Worm (Caenorhabditis elegans) whole organism, L3 larva: ENCODE data around the gene mkk-4.

Source experiments
- aly-2 ChIP-seq: fragments of 150-350 bp; optimal IDR thresholded peaks from 2 replicates; lab custom pipeline; 2014; ENCODE audit warnings: missing biosample characterization, missing genetic modification characterization
- egl-27 ChIP-seq: sonication (generic microtip); optimal IDR thresholded peaks from 4 replicates; lab custom pipeline; 2017; ENCODE audit warnings: missing biosample characterization, missing genetic modification reagents, missing genetic modification characterization
- elt-3 ChIP-seq, 3 experiments: fragments of 150-350 bp in 1 of 3; sonication (generic microtip) in 2 of 3; optimal IDR thresholded peaks; 2 replicates in 2 of 3; 4 replicates in 1 of 3; lab custom pipeline; 2014 to 2017; ENCODE audit warnings: missing biosample characterization in 3 of 3, missing genetic modification characterization in 3 of 3
- fkh-2 ChIP-seq: fragments of 150-350 bp; optimal IDR thresholded peaks from 2 replicates; lab custom pipeline; 2014; ENCODE audit warnings: missing biosample characterization, missing genetic modification reagents, missing genetic modification characterization
- nhr-11 ChIP-seq: fragments of 150-350 bp; optimal IDR thresholded peaks from 2 replicates; lab custom pipeline; 2014; ENCODE audit warnings: missing biosample characterization, missing genetic modification characterization
- nhr-43 ChIP-seq: sonication (generic microtip); optimal IDR thresholded peaks from 2 replicates; lab custom pipeline; 2016; ENCODE audit warnings: mild to moderate bottlenecking, missing genetic modification characterization, missing compliant biosample characterization; ENCODE audit not compliant: poor library complexity, severe bottlenecking
- pha-4 ChIP-seq: fragments of 150-350 bp; optimal IDR thresholded peaks from 2 replicates; lab custom pipeline; 2014; ENCODE audit warnings: missing biosample characterization, missing genetic modification reagents, missing genetic modification characterization
- pqm-1 ChIP-seq: fragments of 150-350 bp; optimal IDR thresholded peaks from 2 replicates; lab custom pipeline; 2017; ENCODE audit warnings: missing biosample characterization, missing genetic modification characterization, inconsistent platforms

DNA sequence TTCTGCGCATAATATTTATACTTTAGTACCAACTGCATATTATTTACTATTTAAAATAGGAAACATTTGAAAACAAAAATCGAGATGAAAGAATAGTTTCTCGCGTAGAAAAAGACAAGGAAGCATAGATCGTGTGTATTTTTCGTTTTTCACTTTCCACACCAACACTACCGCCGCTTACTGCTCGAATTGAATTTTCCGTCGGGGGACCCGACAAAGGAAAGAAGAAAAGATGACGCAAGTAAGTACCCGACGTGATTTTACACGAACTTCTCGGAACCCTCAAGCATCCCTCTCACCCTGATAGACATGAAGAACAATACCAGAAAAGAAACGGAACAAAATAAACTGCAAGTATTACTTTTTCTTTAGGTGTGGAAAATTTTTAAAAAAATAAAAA lies 46.4 kb upstream of the mkk-4 start:
- TF ChIP-seq fkh-2 (no peak), aly-2 (tag; lab: Kevin White, UChicago) (no peak), egl-27 (tag; lab: Kevin White, UChicago) (no peak), nhr-43 (no peak), elt-3 (tag; optimal IDR thresholded peaks at IDR 0.05; lab: Kevin White, UChicago) (no peak), nhr-11 (tag; lab: Kevin White, UChicago) (no peak), pqm-1 (tag; lab: Kevin White, UChicago) (no peak), pha-4 (tag; lab: Kevin White, UChicago) (no peak)
